Worm (Caenorhabditis elegans): ENCODE data around the gene ztf-16.
A peak's percentile ranks its signal among the peaks of the same experiment; 100 is the strongest.

ztf-16 gene

ce11 chrX:4811242-4811641 lies at the start of gene ztf-16:
Gene ztf-16 (minus strand): TSS chrX:4811540.
- TF ChIP-seq unc-62 (GFP tag; optimal IDR thresholded peaks at IDR 0.05), result no peak
- no peak for TF ChIP-seq ztf-6 (GFP tag; IDR thresholded peaks at IDR 0.05)
- TF ChIP-seq nhr-179 (tag; optimal IDR thresholded peaks at IDR 0.05), result no peak
- no peak for TF ChIP-seq ztf-18 (tag; optimal IDR thresholded peaks at IDR 0.05)
- TF ChIP-seq ztf-22 (GFP tag; optimal IDR thresholded peaks at IDR 0.05), result no peak
- TF ChIP-seq ccch-3 (GFP tag; optimal IDR thresholded peaks at IDR 0.05), result no peak
- TF ChIP-seq F39B2.1 (GFP tag; IDR thresholded peaks at IDR 0.05), result no peak
- no peak for TF ChIP-seq unc-130 (GFP tag; optimal IDR thresholded peaks at IDR 0.05)
- TF ChIP-seq egl-18 (GFP tag; IDR thresholded peaks at IDR 0.05), result no peak
- TF ChIP-seq F33H1.4 (GFP tag; IDR thresholded peaks at IDR 0.05), result no peak
- no peak for TF ChIP-seq let-607 (tag; optimal IDR thresholded peaks at IDR 0.05)
- no peak for TF ChIP-seq dox-1 (GFP tag; IDR thresholded peaks at IDR 0.05)

DNA sequence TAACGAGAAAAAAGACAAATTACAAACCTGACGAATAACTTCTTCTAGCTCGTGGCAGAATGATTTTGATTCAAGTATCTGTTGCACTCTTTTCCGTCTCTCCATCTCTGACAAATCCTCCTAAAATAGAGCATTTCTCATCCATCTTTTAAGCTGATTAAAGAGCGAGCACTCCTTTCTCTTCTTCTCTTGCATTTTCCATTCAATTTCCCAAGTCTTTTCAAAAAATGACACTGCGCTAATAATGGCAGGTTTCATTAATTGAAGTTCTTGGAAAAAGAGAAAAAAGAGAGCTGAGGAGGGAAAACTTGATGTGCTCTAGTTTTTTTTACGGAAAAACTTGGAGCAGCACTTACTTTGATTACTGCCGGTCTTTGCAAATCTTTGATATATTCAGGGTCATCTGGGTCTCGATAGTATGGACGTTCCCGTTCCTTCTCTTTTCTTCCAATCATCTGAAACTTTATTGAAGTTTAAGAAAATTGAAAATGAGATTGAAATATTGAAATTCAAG lies 48.3 kb upstream of the ztf-16 start, which contains the start of gene add-1:
TSS of gene add-1 (minus strand) at position 464 of the 514 bp plus-strand sequence.
- TF ChIP-seq attf-6 (GFP tag; IDR thresholded peaks at IDR 0.05) (no peak), K12H6.12 (tag; optimal IDR thresholded peaks at IDR 0.05) (no peak), tbx-9 (tag; optimal IDR thresholded peaks at IDR 0.05; ENCODE audit: borderline replicate concordance) (no peak), tlf-1 (GFP tag; optimal IDR thresholded peaks at IDR 0.05) (no peak), C17E4.6 (GFP tag; IDR thresholded peaks at IDR 0.05) (no peak), madf-8 (GFP tag; conservative IDR thresholded peaks at IDR 0.05) (no peak), snpc-1.1 (tag; optimal IDR thresholded peaks at IDR 0.05; ENCODE audit: insufficient read depth) (no peak), Y53F4B.3 (GFP tag; IDR thresholded peaks at IDR 0.05) (no peak)

DNA sequence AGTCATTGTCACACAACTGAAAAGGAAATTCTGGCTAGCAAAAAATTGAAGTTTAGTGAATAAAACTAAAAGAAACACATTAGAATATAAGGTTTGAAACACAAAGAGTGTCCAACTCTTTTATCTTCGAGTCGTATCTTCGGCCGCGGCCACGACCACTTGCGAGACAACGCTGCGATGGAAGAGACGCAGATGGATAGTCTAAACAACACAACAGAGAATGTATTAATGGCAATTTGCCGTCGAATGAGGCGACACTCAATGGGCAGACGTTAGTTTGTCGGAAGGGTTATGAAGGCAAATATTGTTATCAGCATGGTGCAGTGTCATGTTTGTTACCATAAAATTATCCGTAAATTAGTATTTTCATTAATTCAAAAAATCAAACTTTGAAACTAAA lies 41.7 kb upstream of the ztf-16 start, which contains the start of gene F39C12.1:
TSS of gene F39C12.1 (minus strand) at position 136 of the 400 bp plus-strand sequence.
- TF ChIP-seq nhr-80 (tag; optimal IDR thresholded peaks at IDR 0.05) (peak; percentile 95), rec-8 (tag; optimal IDR thresholded peaks at IDR 0.05) (no peak), B0019.2 (GFP tag; conservative IDR thresholded peaks at IDR 0.05) (no peak), let-607 (tag; optimal IDR thresholded peaks at IDR 0.05) (peak; percentile 24 to 52), bed-2 (GFP tag; IDR thresholded peaks at IDR 0.05) (no peak), T26A5.8 (tag; optimal IDR thresholded peaks at IDR 0.05) (no peak), ama-1 (optimal IDR thresholded peaks at IDR 0.05) (no peak), ama-1 (GFP tag; optimal IDR thresholded peaks at IDR 0.05) (no peak), ets-4 (GFP tag; optimal IDR thresholded peaks at IDR 0.05) (peak; percentile 31), ekl-4 (GFP tag; IDR thresholded peaks at IDR 0.05) (no peak), ZK185.1 (tag; optimal IDR thresholded peaks at IDR 0.05; ENCODE audit: poor library complexity, severe bottlenecking) (no peak), madf-3 (GFP tag; IDR thresholded peaks at IDR 0.05) (no peak), hlh-12 (tag; optimal IDR thresholded peaks at IDR 0.05) (no peak), F39B2.1 (GFP tag; IDR thresholded peaks at IDR 0.05) (no peak), dox-1 (GFP tag; IDR thresholded peaks at IDR 0.05) (peak; percentile 69; the same call in 1 of the 2 replicates), athp-1 (tag; optimal IDR thresholded peaks at IDR 0.05) (no peak), pbrm-1 (GFP tag; IDR thresholded peaks at IDR 0.05) (no peak), F49E8.2 (tag; optimal IDR thresholded peaks at IDR 0.05; ENCODE audit: insufficient read depth) (no peak), hmg-1.2 (GFP tag; IDR thresholded peaks at IDR 0.05) (peak; percentile 95), F57C9.4 (tag; optimal IDR thresholded peaks at IDR 0.05) (no peak), egl-18 (GFP tag; IDR thresholded peaks at IDR 0.05) (no peak), gei-17 (GFP tag; optimal IDR thresholded peaks at IDR 0.05) (no peak), hsf-1 (GFP tag; IDR thresholded peaks at IDR 0.05) (no peak), akir-1 (GFP tag; optimal IDR thresholded peaks at IDR 0.05) (no peak)

Data from whole organism, young adult.